Worm (Caenorhabditis elegans) whole organism, L3 larva: Measurements from ENCODE around the gene nas-11.

ENCODE experiments used
- ceh-82 ChIP-seq: fragments of 150-350 bp; optimal IDR thresholded peaks from 2 replicates; lab custom pipeline; 2014; ENCODE audit warnings: missing biosample characterization, missing genetic modification characterization
- unc-62 ChIP-seq: fragments of 150-350 bp; sonication (generic microtip); optimal IDR thresholded peaks from 4 replicates; lab custom pipeline; 2014; ENCODE audit warnings: missing biosample characterization, missing genetic modification reagents, missing genetic modification characterization

ce11 chrX:6750145-6750544 lies 36.8 kb downstream of the nas-11 start:
- TF ChIP-seq unc-62 (GFP tag; lab: Kevin White, UChicago) (peak; percentile 41), ceh-82 (tag; lab: Kevin White, UChicago) (no peak)
